Worm (Caenorhabditis elegans) whole organism, midembryonic: ENCODE results near the gene cup-5.

Source experiments
- T22C8.4 ChIP-seq: fragments of 200-800 bp; sonication (Bioruptor generic); IDR thresholded peaks from 2 replicates; pipeline ENCODE4 v1.3.6; 2022; ENCODE audit warnings: missing genetic modification characterization, missing compliant biosample characterization
- cog-1 ChIP-seq: sonication (generic microtip); optimal IDR thresholded peaks from 2 replicates; lab custom pipeline; 2016; ENCODE audit warnings: missing genetic modification characterization, missing compliant biosample characterization
- flt-1 ChIP-seq: fragments of 200-800 bp; sonication (Bioruptor generic); IDR thresholded peaks from 2 replicates; pipeline ENCODE4 v1.3.6; 2022; ENCODE audit warnings: missing genetic modification characterization, missing compliant biosample characterization
- klf-2 ChIP-seq: fragments of 200-800 bp; sonication (Bioruptor generic); conservative IDR thresholded peaks from 2 replicates; pipeline ENCODE4 v1.3.6; 2022; ENCODE audit warnings: missing genetic modification reagents, missing genetic modification characterization, missing compliant biosample characterization
- med-1 ChIP-seq: sonication (generic microtip); optimal IDR thresholded peaks from 2 replicates; lab custom pipeline; 2017; ENCODE audit warnings: missing genetic modification characterization, mild to moderate bottlenecking, missing compliant biosample characterization, antibody characterized with exemption, missing genetic modification reagents; ENCODE audit not compliant: insufficient read depth
- ref-1 ChIP-seq: fragments of 200-800 bp; sonication (Bioruptor generic); conservative IDR thresholded peaks from 2 replicates; pipeline ENCODE4 v1.3.6; 2022; ENCODE audit warnings: missing genetic modification reagents, missing genetic modification characterization, missing compliant biosample characterization
- tab-1 ChIP-seq: fragments of 200-800 bp; sonication (Bioruptor generic); IDR thresholded peaks from 2 replicates; pipeline ENCODE4 v1.3.6; 2022; ENCODE audit warnings: missing genetic modification characterization, missing compliant biosample characterization
- ztf-23 ChIP-seq: fragments of 200-800 bp; sonication (Bioruptor generic); IDR thresholded peaks from 2 replicates; pipeline ENCODE4 v1.3.6; 2022; ENCODE audit warnings: missing genetic modification reagents, missing genetic modification characterization, missing compliant biosample characterization
- ztf-29 ChIP-seq: fragments of 200-800 bp; sonication (Bioruptor generic); IDR thresholded peaks from 2 replicates; pipeline ENCODE4 v1.3.6; 2022; ENCODE audit warnings: missing genetic modification reagents, missing genetic modification characterization, missing compliant biosample characterization

Gene cup-5

DNA sequence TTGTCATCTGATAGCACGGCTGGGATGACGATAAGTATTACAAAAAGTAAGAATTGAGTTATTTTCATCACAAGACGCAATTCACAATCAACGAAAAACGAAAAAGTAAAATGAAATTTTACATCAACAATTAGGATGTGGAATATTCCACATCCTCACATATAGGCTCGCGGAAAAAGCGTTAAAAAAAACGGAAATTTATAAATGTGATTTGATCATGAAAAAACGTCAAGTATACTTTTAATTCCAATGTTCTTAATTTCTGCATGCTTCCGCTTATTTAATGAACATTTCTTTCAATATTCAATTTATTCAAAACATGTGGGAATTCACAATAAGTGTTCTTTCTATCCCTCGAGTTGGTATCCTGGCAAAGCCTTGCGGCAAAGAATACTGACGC, 24.2 kb downstream of the cup-5 start, which contains the start of gene T04A6.3:
Gene T04A6.3, minus strand, starts transcription at position 101 of the 400 bp plus-strand sequence.
- TF ChIP-seq cog-1, result no peak

DNA sequence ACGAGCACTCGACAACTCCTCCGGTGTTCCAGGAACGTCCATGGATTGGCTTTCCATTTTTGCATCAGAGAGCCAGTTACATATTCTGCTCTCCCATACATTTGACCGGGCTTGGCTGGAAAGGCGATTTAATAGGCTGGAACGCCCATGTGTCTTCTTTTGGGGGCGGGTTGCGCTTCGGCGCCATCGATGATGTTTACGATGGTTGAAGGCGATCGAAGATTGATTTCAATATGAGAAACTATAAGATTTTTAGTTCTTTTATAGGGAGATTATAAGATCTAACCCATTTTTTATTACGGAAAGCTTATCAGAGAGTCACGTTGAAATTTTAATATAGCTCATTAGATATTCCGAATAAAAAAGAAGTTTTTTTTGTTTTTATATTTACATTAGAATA, 25.2 kb downstream of the cup-5 start, which contains the start of gene nsph-4.3:
Gene nsph-4.3, minus strand, starts transcription at position 101 of the 400 bp plus-strand sequence.
- TF ChIP-seq T22C8.4 (GFP tag; lab: Robert Waterston, UW) (no peak), klf-2 (GFP tag; lab: Robert Waterston, UW) (no peak), ztf-23 (GFP tag; lab: Robert Waterston, UW) (no peak), med-1 (GFP tag; lab: Kevin White, UChicago) (no peak), tab-1 (GFP tag; lab: Robert Waterston, UW) (no peak), flt-1 (GFP tag; lab: Robert Waterston, UW) (no peak), cog-1 (no peak), ztf-29 (GFP tag; lab: Robert Waterston, UW) (no peak), ref-1 (GFP tag; lab: Robert Waterston, UW) (no peak)

DNA sequence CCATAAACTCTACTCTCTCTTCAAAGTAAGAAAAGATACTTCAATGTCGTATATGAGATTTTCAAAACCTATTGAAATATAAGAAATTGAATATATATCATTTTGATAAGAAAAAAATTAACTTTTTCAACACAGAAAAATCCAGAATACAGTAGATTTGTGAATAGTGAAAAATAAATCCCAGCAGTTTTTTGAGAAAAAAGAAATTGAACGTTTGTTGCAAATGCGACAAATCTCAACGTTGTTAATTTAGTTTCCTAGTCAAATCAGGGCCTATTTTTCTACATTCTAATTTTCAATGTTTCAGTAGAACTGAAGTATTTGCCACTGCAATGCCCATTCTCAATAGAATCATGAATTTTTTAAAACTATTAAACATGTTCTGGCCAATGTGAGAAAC, 30.5 kb downstream of the cup-5 start, which contains the start of gene T04A6.2:
Gene T04A6.2, plus strand, starts transcription at position 301 of the 400 bp plus-strand sequence.
- TF ChIP-seq cog-1, result no peak
- TF ChIP-seq flt-1 (GFP tag; lab: Robert Waterston, UW), result no peak
- TF ChIP-seq tab-1 (GFP tag; lab: Robert Waterston, UW), result no peak
- TF ChIP-seq med-1 (GFP tag; lab: Kevin White, UChicago), result no peak
- TF ChIP-seq ztf-23 (GFP tag; lab: Robert Waterston, UW), result no peak
- TF ChIP-seq ref-1 (GFP tag; lab: Robert Waterston, UW), result no peak
- no peak for TF ChIP-seq ztf-29 (GFP tag; lab: Robert Waterston, UW)
- TF ChIP-seq klf-2 (GFP tag; lab: Robert Waterston, UW), result no peak

DNA sequence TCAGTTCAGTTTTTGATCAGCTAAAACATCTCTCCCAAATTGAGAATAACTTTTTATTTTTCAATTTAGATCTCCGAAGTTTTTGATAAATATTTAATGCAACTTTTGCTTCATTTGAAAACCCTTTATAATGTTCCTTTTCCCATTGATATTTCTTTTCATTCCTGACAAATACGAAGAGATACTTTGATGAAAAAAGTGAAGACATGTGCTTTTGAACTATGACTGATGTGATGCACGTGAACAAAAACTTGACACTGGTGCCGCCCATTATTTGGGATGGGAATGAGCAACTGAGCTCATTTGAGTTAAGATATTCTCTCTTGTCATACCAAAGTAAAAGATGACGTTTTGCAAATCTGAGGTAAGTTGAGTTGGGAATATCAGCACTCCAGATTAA, 32.2 kb downstream of the cup-5 start, which contains the start of gene T04A6.1:
Gene T04A6.1, plus strand, starts transcription at position 301 of the 400 bp plus-strand sequence.
- TF ChIP-seq cog-1 (no peak), flt-1 (GFP tag; lab: Robert Waterston, UW) (no peak), ztf-29 (GFP tag; lab: Robert Waterston, UW) (no peak)

DNA sequence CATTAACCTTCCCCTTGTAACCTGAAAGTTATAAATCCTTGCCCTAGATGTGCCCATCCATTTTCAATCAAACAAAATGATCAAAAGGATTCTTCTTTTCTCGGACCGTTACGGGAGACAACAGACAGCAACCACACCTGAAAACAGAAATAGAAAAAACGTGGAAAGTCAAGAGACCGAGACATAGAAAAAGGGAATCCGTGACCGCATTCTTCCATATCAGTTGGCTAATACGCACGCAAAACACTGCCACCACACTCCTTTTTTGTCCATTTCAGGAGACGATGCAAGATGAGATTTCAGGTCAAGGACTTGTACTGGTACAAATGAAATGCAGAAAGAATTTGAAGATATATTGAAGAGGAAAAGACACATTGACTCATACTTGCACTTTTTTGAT, 34.3 kb downstream of the cup-5 start:
- TF ChIP-seq klf-2 (GFP tag; lab: Robert Waterston, UW), result no peak
- no peak for TF ChIP-seq ref-1 (GFP tag; lab: Robert Waterston, UW)
- TF ChIP-seq ztf-29 (GFP tag; lab: Robert Waterston, UW), result no peak

DNA sequence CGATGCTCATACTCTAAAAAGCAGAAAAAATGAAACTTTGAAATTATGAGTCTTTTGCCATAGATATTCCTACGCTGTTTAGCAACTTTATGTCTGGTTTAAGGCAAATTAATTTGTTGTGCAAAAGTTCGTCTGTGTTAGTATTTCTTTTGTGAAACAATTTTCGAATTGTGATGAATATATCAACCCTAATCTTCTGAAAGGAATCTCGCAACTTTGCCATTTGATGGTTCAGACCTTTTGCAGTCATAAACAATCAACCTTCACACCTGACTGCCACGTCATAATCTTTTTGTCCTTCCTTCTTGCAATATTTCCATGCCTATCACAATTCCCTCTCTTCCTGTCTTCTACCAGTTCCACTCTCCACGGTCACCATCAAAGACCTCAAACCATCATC, 35.9 kb downstream of the cup-5 start:
- TF ChIP-seq med-1 (GFP tag; lab: Kevin White, UChicago) (no peak), ref-1 (GFP tag; lab: Robert Waterston, UW) (no peak), T22C8.4 (GFP tag; lab: Robert Waterston, UW) (no peak), cog-1 (no peak), flt-1 (GFP tag; lab: Robert Waterston, UW) (no peak), ztf-23 (GFP tag; lab: Robert Waterston, UW) (no peak), tab-1 (GFP tag; lab: Robert Waterston, UW) (no peak), klf-2 (GFP tag; lab: Robert Waterston, UW) (no peak), ztf-29 (GFP tag; lab: Robert Waterston, UW) (no peak)

DNA sequence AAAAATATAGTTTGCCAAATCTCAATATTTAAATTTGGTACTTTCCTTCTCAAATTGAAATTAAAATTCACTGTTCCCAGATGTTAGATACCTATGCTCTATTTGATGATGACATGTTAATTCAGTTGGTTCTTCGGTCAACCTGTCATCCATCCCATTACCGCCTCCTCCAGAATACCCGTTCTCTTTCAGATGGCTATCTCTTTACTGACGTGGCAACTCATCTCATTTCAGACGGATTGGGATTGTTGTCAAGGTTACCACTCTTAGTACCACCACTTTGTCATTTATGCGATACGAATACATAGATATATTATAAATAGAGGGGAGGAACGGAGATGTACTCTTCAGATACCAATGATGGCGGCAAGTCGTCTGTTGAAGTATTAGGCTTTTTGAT, 37.4 kb downstream of the cup-5 start:
- TF ChIP-seq ztf-23 (GFP tag; lab: Robert Waterston, UW) (no peak), cog-1 (no peak), tab-1 (GFP tag; lab: Robert Waterston, UW) (no peak), T22C8.4 (GFP tag; lab: Robert Waterston, UW) (no peak), ztf-29 (GFP tag; lab: Robert Waterston, UW) (no peak), med-1 (GFP tag; lab: Kevin White, UChicago) (no peak), flt-1 (GFP tag; lab: Robert Waterston, UW) (no peak), ref-1 (GFP tag; lab: Robert Waterston, UW) (no peak), klf-2 (GFP tag; lab: Robert Waterston, UW) (no peak)

DNA sequence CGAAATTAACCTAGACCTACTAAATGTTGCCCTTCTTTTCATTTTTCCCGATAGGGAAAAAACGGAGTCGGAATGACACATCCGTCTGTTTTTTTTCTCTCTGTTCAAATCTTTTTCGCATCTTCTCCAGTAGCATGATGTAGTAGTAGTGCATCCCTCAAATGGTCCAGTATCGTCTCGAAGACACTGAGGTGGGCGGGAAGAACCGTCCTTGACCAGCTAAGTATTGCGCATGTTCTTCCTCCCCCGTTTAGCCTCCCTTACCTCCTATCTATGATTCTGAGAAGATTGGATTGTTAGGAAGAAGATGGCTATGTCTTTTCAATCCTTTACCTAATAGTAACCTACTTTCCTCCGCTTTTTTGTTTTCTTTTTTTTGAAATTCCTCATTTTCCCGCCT, 38.9 kb downstream of the cup-5 start:
- TF ChIP-seq ref-1 (GFP tag; lab: Robert Waterston, UW) (no peak), cog-1 (no peak), flt-1 (GFP tag; lab: Robert Waterston, UW) (no peak), ztf-23 (GFP tag; lab: Robert Waterston, UW) (no peak), T22C8.4 (GFP tag; lab: Robert Waterston, UW) (no peak), tab-1 (GFP tag; lab: Robert Waterston, UW) (no peak), med-1 (GFP tag; lab: Kevin White, UChicago) (no peak), ztf-29 (GFP tag; lab: Robert Waterston, UW) (no peak), klf-2 (GFP tag; lab: Robert Waterston, UW) (no peak)

DNA sequence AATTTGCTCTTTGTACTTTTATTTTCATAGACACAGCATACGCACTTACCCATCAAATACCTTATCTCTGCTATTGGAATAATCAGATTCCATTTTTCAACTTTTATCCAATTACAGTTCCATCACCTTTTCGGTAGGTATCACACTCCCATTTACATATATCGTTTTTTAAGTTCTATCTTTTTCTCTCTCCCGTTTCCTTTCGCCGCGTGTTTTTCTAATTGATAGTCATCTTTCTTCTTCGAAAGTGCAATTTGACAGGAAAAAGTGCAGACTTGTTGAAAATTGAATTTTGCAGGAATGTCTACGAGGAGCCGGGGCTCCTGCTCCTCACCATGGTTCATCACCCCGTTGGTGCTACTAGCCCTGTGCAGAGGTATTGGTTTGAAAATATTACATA, 41.1 kb downstream of the cup-5 start, which contains the start of gene fbn-1:
Gene fbn-1, plus strand, starts transcription at position 301 of the 400 bp plus-strand sequence.
- TF ChIP-seq ztf-29 (GFP tag; lab: Robert Waterston, UW) (no peak), ztf-23 (GFP tag; lab: Robert Waterston, UW) (no peak), cog-1 (no peak), klf-2 (GFP tag; lab: Robert Waterston, UW) (no peak), flt-1 (GFP tag; lab: Robert Waterston, UW) (no peak), tab-1 (GFP tag; lab: Robert Waterston, UW) (no peak), T22C8.4 (GFP tag; lab: Robert Waterston, UW) (no peak), ref-1 (GFP tag; lab: Robert Waterston, UW) (no peak), med-1 (GFP tag; lab: Kevin White, UChicago) (no peak)
